Worm (Caenorhabditis elegans) whole organism, late embryonic: Measurements from ENCODE around the gene acr-15.

Source experiments
- K09A11.1 ChIP-seq: sonication (generic microtip); optimal IDR thresholded peaks from 2 replicates; lab custom pipeline; 2017; ENCODE audit warnings: antibody characterized with exemption, mild to moderate bottlenecking, missing genetic modification characterization, missing compliant biosample characterization; ENCODE audit not compliant: insufficient read depth
- ahr-1 ChIP-seq: sonication (generic microtip); optimal IDR thresholded peaks from 2 replicates; lab custom pipeline; 2016; ENCODE audit warnings: missing genetic modification characterization, missing compliant biosample characterization
- ama-1 ChIP-seq: fragments of 150-350 bp; optimal IDR thresholded peaks from 2 replicates; lab custom pipeline; 2014
- ceh-19 ChIP-seq: fragments of 200-800 bp; sonication (Bioruptor generic); optimal IDR thresholded peaks from 2 replicates; lab custom pipeline; 2018; ENCODE audit warnings: mild to moderate bottlenecking, missing genetic modification characterization, missing compliant biosample characterization
- ceh-31 ChIP-seq: sonication (generic microtip); optimal IDR thresholded peaks from 2 replicates; lab custom pipeline; 2016; ENCODE audit warnings: missing genetic modification characterization, missing compliant biosample characterization
- ceh-9 ChIP-seq: sonication (generic microtip); optimal IDR thresholded peaks from 2 replicates; lab custom pipeline; 2016; ENCODE audit warnings: mild to moderate bottlenecking, missing genetic modification characterization, inconsistent platforms, missing compliant biosample characterization
- dmd-4 ChIP-seq: sonication (generic microtip); optimal IDR thresholded peaks from 2 replicates; lab custom pipeline; 2016; ENCODE audit warnings: borderline replicate concordance, missing genetic modification characterization, missing compliant biosample characterization
- fkh-10 ChIP-seq: fragments of 150-350 bp; optimal IDR thresholded peaks from 2 replicates; lab custom pipeline; 2014; ENCODE audit warnings: missing biosample characterization, missing genetic modification reagents, missing genetic modification characterization
- lin-11 ChIP-seq: fragments of 200-800 bp; sonication (Bioruptor generic); optimal IDR thresholded peaks from 2 replicates; lab custom pipeline; 2018; ENCODE audit warnings: mild to moderate bottlenecking, missing genetic modification characterization, missing compliant biosample characterization
- madf-2 ChIP-seq: sonication (generic microtip); optimal IDR thresholded peaks from 2 replicates; lab custom pipeline; 2017; ENCODE audit warnings: missing genetic modification characterization, missing compliant biosample characterization
- odd-2 ChIP-seq: sonication (generic microtip); optimal IDR thresholded peaks from 2 replicates; lab custom pipeline; 2017; ENCODE audit warnings: antibody characterized with exemption, mild to moderate bottlenecking, missing genetic modification characterization, missing compliant biosample characterization
- tbx-2 ChIP-seq: sonication (generic microtip); optimal IDR thresholded peaks from 2 replicates; lab custom pipeline; 2016; ENCODE audit warnings: missing genetic modification characterization, missing compliant biosample characterization
- unc-86 ChIP-seq: sonication (generic microtip); optimal IDR thresholded peaks from 2 replicates; lab custom pipeline; 2016; ENCODE audit warnings: missing genetic modification characterization, missing compliant biosample characterization
- ztf-16 ChIP-seq: sonication (generic microtip); optimal IDR thresholded peaks from 2 replicates; lab custom pipeline; 2017; ENCODE audit warnings: missing genetic modification characterization, missing compliant biosample characterization

ce11 chrV:8601420-8601819 is 48.9 kb downstream of the acr-15 start, which contains the start of gene F41E6.8:
- TF ChIP-seq ceh-31 (tag; lab: Kevin White, UChicago), result no peak
- no peak for TF ChIP-seq ahr-1 (tag; lab: Kevin White, UChicago)
- no peak for TF ChIP-seq fkh-10 (GFP tag; lab: Kevin White, UChicago)
- no peak for TF ChIP-seq ama-1 (lab: Kevin White, UChicago)
- TF ChIP-seq unc-86, result no peak
- TF ChIP-seq odd-2 (tag; lab: Kevin White, UChicago), result no peak
- TF ChIP-seq ceh-9 (tag; lab: Kevin White, UChicago), result no peak
- TF ChIP-seq madf-2 (tag; lab: Kevin White, UChicago), result no peak
- no peak for TF ChIP-seq lin-11
- TF ChIP-seq K09A11.1 (tag; lab: Kevin White, UChicago), result no peak
- TF ChIP-seq ceh-19, result no peak
- TF ChIP-seq ztf-16, result no peak
- TF ChIP-seq tbx-2 (tag; lab: Kevin White, UChicago), result no peak
- TF ChIP-seq dmd-4 (tag; lab: Kevin White, UChicago), result no peak
